Fruit fly (Drosophila melanogaster) whole organism, wandering third instar larva: ENCODE results near the gene CG4502.
A peak's percentile ranks its signal among the peaks of the same experiment; 100 is the strongest.

Experiments used
- CG32264 ChIP-seq: fragments of 200-800 bp; sonication (Bioruptor generic); optimal IDR thresholded peaks from 2 replicates; lab custom pipeline; 2016; ENCODE audit warnings: missing biosample characterization, missing genetic modification characterization
- CG9705 ChIP-seq: fragments of 200-800 bp; sonication (Bioruptor generic); optimal IDR thresholded peaks from 2 replicates; lab custom pipeline; 2018; ENCODE audit warnings: missing biosample characterization, mild to moderate bottlenecking, missing genetic modification characterization
- CrebA ChIP-seq: fragments of 200-800 bp; sonication (Bioruptor generic); optimal IDR thresholded peaks from 2 replicates; lab custom pipeline; 2016; ENCODE audit warnings: missing biosample characterization, mild to moderate bottlenecking, missing genetic modification characterization, borderline replicate concordance
- Dfd ChIP-seq: fragments of >200 bp; optimal IDR thresholded peaks from 2 replicates; lab custom pipeline; 2017; ENCODE audit warnings: missing biosample characterization, missing genetic modification characterization
- Dif ChIP-seq: fragments of 200-275, 200-300 bp; sonication (Bioruptor generic); optimal IDR thresholded peaks from 2 replicates; lab custom pipeline; 2018; ENCODE audit warnings: missing biosample characterization, missing genetic modification characterization; ENCODE audit not compliant: partially characterized antibody
- GATAd ChIP-seq: sonication (Bioruptor generic); optimal IDR thresholded peaks from 2 replicates; lab custom pipeline; 2016; ENCODE audit warnings: missing biosample characterization, missing genetic modification characterization
- HLH106 ChIP-seq: fragments of 200-800 bp; optimal IDR thresholded peaks from 3 replicates; lab custom pipeline; 2019; ENCODE audit warnings: missing biosample characterization, mild to moderate bottlenecking, missing genetic modification characterization, moderate library complexity
- Hnf4 ChIP-seq: fragments of 200-800 bp; sonication (Bioruptor generic); optimal IDR thresholded peaks from 2 replicates; lab custom pipeline; 2016; ENCODE audit warnings: missing biosample characterization, mild to moderate bottlenecking, missing genetic modification characterization
- Hr78 ChIP-seq: fragments of >200 bp; optimal IDR thresholded peaks from 2 replicates; lab custom pipeline; 2017; ENCODE audit warnings: missing biosample characterization, missing genetic modification characterization
- Hr83 ChIP-seq: fragments of 200-300 bp; sonication (Bioruptor generic); optimal IDR thresholded peaks from 2 replicates; lab custom pipeline; 2016; ENCODE audit warnings: missing biosample characterization, mild to moderate bottlenecking, missing genetic modification characterization, moderate library complexity; ENCODE audit not compliant: poor library complexity, severe bottlenecking
- Jra ChIP-seq: sonication (Bioruptor generic); optimal IDR thresholded peaks from 2 replicates; lab custom pipeline; 2016; ENCODE audit warnings: missing biosample characterization, missing genetic modification characterization
- Mio ChIP-seq: sonication (Bioruptor generic); optimal IDR thresholded peaks from 2 replicates; lab custom pipeline; 2016; ENCODE audit warnings: missing biosample characterization, missing genetic modification characterization
- Myc ChIP-seq: fragments of >200 bp; optimal IDR thresholded peaks from 2 replicates; lab custom pipeline; 2017
- N ChIP-seq: fragments of >200 bp; optimal IDR thresholded peaks from 2 replicates; lab custom pipeline; 2018; ENCODE audit warnings: missing biosample characterization, missing external identifiers, missing genetic modification characterization
- OdsH ChIP-seq: fragments of 200-800 bp; sonication (Bioruptor generic); optimal IDR thresholded peaks from 2 replicates; lab custom pipeline; 2016; ENCODE audit warnings: missing biosample characterization, mild to moderate bottlenecking, missing genetic modification characterization
- Rel ChIP-seq, 2 experiments: fragments of 200-800 bp; sonication (Bioruptor generic) in 1 of 2; optimal IDR thresholded peaks; 2 replicates in 1 of 2; 3 replicates in 1 of 2; lab custom pipeline; 2016 to 2019; ENCODE audit warnings: mild to moderate bottlenecking in 2 of 2, missing biosample characterization in 2 of 2, missing genetic modification characterization in 2 of 2, moderate library complexity in 1 of 2
- Sp1 ChIP-seq: fragments of 200-800 bp; sonication (Bioruptor generic); optimal IDR thresholded peaks from 3 replicates; lab custom pipeline; 2019; ENCODE audit warnings: missing biosample characterization, mild to moderate bottlenecking, missing genetic modification characterization, moderate library complexity
- Vsx2 ChIP-seq: fragments of 200-300, 225-300 bp; sonication (Bioruptor generic); optimal IDR thresholded peaks from 2 replicates; lab custom pipeline; 2018; ENCODE audit warnings: missing biosample characterization, missing genetic modification characterization; ENCODE audit not compliant: partially characterized antibody
- br ChIP-seq: fragments of 200-800 bp; sonication (Bioruptor generic); optimal IDR thresholded peaks from 2 replicates; lab custom pipeline; 2016; ENCODE audit warnings: missing biosample characterization, missing genetic modification characterization
- brk ChIP-seq: fragments of 200-800 bp; sonication (Bioruptor generic); optimal IDR thresholded peaks from 2 replicates; lab custom pipeline; 2016; ENCODE audit warnings: missing biosample characterization, mild to moderate bottlenecking, missing genetic modification characterization
- dl ChIP-seq, 2 experiments: fragments of 175-275, 200-275 bp in 1 of 2; fragments of 200-275 bp in 1 of 2; sonication (Bioruptor generic); optimal IDR thresholded peaks; lab custom pipeline; 2018; ENCODE audit warnings: mild to moderate bottlenecking in 2 of 2, missing biosample characterization in 2 of 2, missing genetic modification characterization in 2 of 2, moderate library complexity in 2 of 2; ENCODE audit not compliant: partially characterized antibody in 2 of 2, insufficient read depth in 1 of 2
- dmrt93B ChIP-seq: fragments of 200-800 bp; sonication (Bioruptor generic); optimal IDR thresholded peaks from 2 replicates; lab custom pipeline; 2018; ENCODE audit warnings: missing biosample characterization, mild to moderate bottlenecking, missing genetic modification characterization
- dsf ChIP-seq: sonication (Bioruptor generic); optimal IDR thresholded peaks from 2 replicates; lab custom pipeline; 2016; ENCODE audit warnings: missing biosample characterization, missing genetic modification characterization, borderline replicate concordance
- foxo ChIP-seq, 2 experiments: fragments of 200-800 bp; sonication (Bioruptor generic); optimal IDR thresholded peaks; 2 replicates in 1 of 2; 3 replicates in 1 of 2; lab custom pipeline; 2016 to 2017; ENCODE audit warnings: missing biosample characterization in 2 of 2, missing genetic modification characterization in 2 of 2
- fru ChIP-seq: fragments of 200-800 bp; sonication (Bioruptor generic); optimal IDR thresholded peaks from 3 replicates; lab custom pipeline; 2016; ENCODE audit warnings: missing biosample characterization, mild to moderate bottlenecking, missing genetic modification characterization
- h ChIP-seq: fragments of 200-800 bp; sonication (Bioruptor generic); optimal IDR thresholded peaks from 3 replicates; lab custom pipeline; 2016; ENCODE audit warnings: missing biosample characterization, mild to moderate bottlenecking, missing genetic modification characterization
- jim ChIP-seq: fragments of 175-275, 200-325 bp; sonication (Bioruptor generic); optimal IDR thresholded peaks from 2 replicates; lab custom pipeline; 2016; ENCODE audit warnings: missing biosample characterization, mild to moderate bottlenecking, missing genetic modification characterization
- lola ChIP-seq: fragments of >200 bp; optimal IDR thresholded peaks from 2 replicates; lab custom pipeline; 2017; ENCODE audit warnings: missing biosample characterization, missing genetic modification characterization
- pan ChIP-seq: fragments of >200 bp; optimal IDR thresholded peaks from 2 replicates; lab custom pipeline; 2017
- psq ChIP-seq: fragments of 200-800 bp; sonication (Bioruptor generic); optimal IDR thresholded peaks from 3 replicates; lab custom pipeline; 2017; ENCODE audit warnings: missing biosample characterization, mild to moderate bottlenecking, missing genetic modification characterization, moderate library complexity
- rgr ChIP-seq: fragments of 200-800 bp; sonication (Bioruptor generic); optimal IDR thresholded peaks from 3 replicates; lab custom pipeline; 2016; ENCODE audit warnings: missing biosample characterization, mild to moderate bottlenecking, missing genetic modification characterization
- sage ChIP-seq: fragments of 200-800 bp; sonication (Bioruptor generic); optimal IDR thresholded peaks from 2 replicates; lab custom pipeline; 2016; ENCODE audit warnings: missing biosample characterization, mild to moderate bottlenecking, missing genetic modification characterization
- usp ChIP-seq: fragments of >200 bp; optimal IDR thresholded peaks from 2 replicates; lab custom pipeline; 2017; ENCODE audit warnings: missing biosample characterization, missing genetic modification characterization
- woc ChIP-seq: sonication (Bioruptor generic); optimal IDR thresholded peaks from 2 replicates; lab custom pipeline; 2016; ENCODE audit warnings: missing biosample characterization, mild to moderate bottlenecking, missing genetic modification characterization

The CG4502 gene

dm6 chr2L:7207660-7208059 is 3.6 kb upstream of the CG4502 start:
- TF ChIP-seq Dif (GFP tag; lab: Kevin White, UChicago) (no peak), dl (GFP tag; optimal IDR thresholded peaks at IDR 0.05; lab: Kevin White, UChicago; ENCODE audit: insufficient read depth in 1 of 2, partially characterized antibody in 2 of 2) (no peak), brk (GFP tag; lab: Kevin White, UChicago) (no peak), N (GFP tag; lab: Kevin White, UChicago) (no peak), br (no peak), woc (GFP tag; lab: Kevin White, UChicago) (no peak), dsf (GFP tag; lab: Kevin White, UChicago) (no peak), Hr78 (GFP tag; lab: Kevin White, UChicago) (no peak), fru (GFP tag; lab: Kevin White, UChicago) (no peak), psq (GFP tag; lab: Kevin White, UChicago) (no peak)
- TF ChIP-seq, all 38 proteins: peak for 0

dm6 chr2L:7203411-7204171 is 473 bp downstream of the CG4502 start:
- peak; percentile 96 for TF ChIP-seq psq (GFP tag; lab: Kevin White, UChicago)
- TF ChIP-seq br, result no peak

dm6 chr2L:7200168-7200567 is 3.9 kb downstream of the CG4502 start:
- TF ChIP-seq dmrt93B (GFP tag; lab: Kevin White, UChicago) (no peak), rgr (no peak), Hr78 (GFP tag; lab: Kevin White, UChicago) (no peak), Dfd (GFP tag; lab: Kevin White, UChicago) (no peak), Myc (lab: Kevin White, UChicago) (peak; percentile 72), Sp1 (GFP tag; lab: Kevin White, UChicago) (no peak)

dm6 chr2L:7199635-7200110 is 4.4 kb downstream of the CG4502 start:
- no peak for TF ChIP-seq h (GFP tag; lab: Kevin White, UChicago)
- no peak for TF ChIP-seq GATAd (GFP tag; lab: Kevin White, UChicago)
- no peak for TF ChIP-seq Myc (lab: Kevin White, UChicago)
- peak; percentile 29 for TF ChIP-seq HLH106
- no peak for TF ChIP-seq brk (GFP tag; lab: Kevin White, UChicago)
- TF ChIP-seq Dfd (GFP tag; lab: Kevin White, UChicago), result no peak
- no peak for TF ChIP-seq Dif (GFP tag; lab: Kevin White, UChicago)
- peak; percentile 7 for TF ChIP-seq fru (GFP tag; lab: Kevin White, UChicago)
- no peak for TF ChIP-seq sage (GFP tag; lab: Kevin White, UChicago)
- TF ChIP-seq dmrt93B (GFP tag; lab: Kevin White, UChicago), result no peak
- no peak for TF ChIP-seq pan (lab: Kevin White, UChicago)
- no peak for TF ChIP-seq Hr78 (GFP tag; lab: Kevin White, UChicago)
- TF ChIP-seq woc (GFP tag; lab: Kevin White, UChicago), result no peak
- TF ChIP-seq psq (GFP tag; lab: Kevin White, UChicago), result peak; percentile 45
- TF ChIP-seq Hnf4 (GFP tag; lab: Kevin White, UChicago), result peak; percentile 11
- TF ChIP-seq Vsx2 (GFP tag; lab: Kevin White, UChicago), result no peak
- TF ChIP-seq Jra (GFP tag; lab: Kevin White, UChicago), result no peak
- TF ChIP-seq Sp1 (GFP tag; lab: Kevin White, UChicago), result peak; percentile 41
- no peak for TF ChIP-seq CG9705 (GFP tag; lab: Kevin White, UChicago)
- TF ChIP-seq lola (GFP tag; lab: Kevin White, UChicago), result no peak
- peak in 1 of 2 experiments; percentile 35 for TF ChIP-seq foxo (GFP tag; optimal IDR thresholded peaks at IDR 0.05; lab: Kevin White, UChicago)
- TF ChIP-seq CG32264 (GFP tag; lab: Kevin White, UChicago), result no peak
- TF ChIP-seq dsf (GFP tag; lab: Kevin White, UChicago), result no peak
- TF ChIP-seq OdsH (GFP tag; lab: Kevin White, UChicago), result peak; percentile 17
- no peak for TF ChIP-seq Mio (GFP tag; lab: Kevin White, UChicago)
- TF ChIP-seq br, result no peak
- no peak for TF ChIP-seq usp
- no peak for TF ChIP-seq Hr83 (GFP tag; lab: Kevin White, UChicago)
- TF ChIP-seq jim, result no peak
- no peak for TF ChIP-seq CrebA
- TF ChIP-seq rgr, result peak; percentile 4
- no peak for TF ChIP-seq dl (GFP tag; optimal IDR thresholded peaks at IDR 0.05; lab: Kevin White, UChicago; ENCODE audit: insufficient read depth in 1 of 2, partially characterized antibody in 2 of 2)
- TF ChIP-seq Rel (GFP tag; optimal IDR thresholded peaks at IDR 0.05; lab: Kevin White, UChicago), result no peak
- TF ChIP-seq Rel (tag; optimal IDR thresholded peaks at IDR 0.05; lab: Kevin White, UChicago), result peak; percentile 10
- TF ChIP-seq, all 38 proteins: peak for 9
